Fruit fly (Drosophila melanogaster) whole organism, prepupa: Measurements from ENCODE around the gene sordd2.

Experiments used
- CG16779 ChIP-seq: fragments of 200-800 bp; sonication (Bioruptor generic); optimal IDR thresholded peaks from 3 replicates; lab custom pipeline; 2017; ENCODE audit warnings: missing biosample characterization, mild to moderate bottlenecking, missing genetic modification characterization
- CG6163 ChIP-seq: fragments of 200-800 bp; sonication (Bioruptor generic); IDR thresholded peaks from 3 replicates; pipeline ENCODE4 v1.3.6; 2022; ENCODE audit warnings: missing biosample characterization, missing genetic modification characterization
- CG6854 ChIP-seq: fragments of 200-800 bp; sonication (Bioruptor generic); optimal IDR thresholded peaks from 2 replicates; lab custom pipeline; 2017; ENCODE audit warnings: missing biosample characterization, mild to moderate bottlenecking, missing genetic modification characterization
- CG8319 ChIP-seq: fragments of 200-800 bp; sonication (Bioruptor generic); optimal IDR thresholded peaks from 3 replicates; lab custom pipeline; 2016; ENCODE audit warnings: missing biosample characterization, missing genetic modification characterization
- CG9139 ChIP-seq: fragments of 200-800 bp; sonication (Bioruptor generic); optimal IDR thresholded peaks from 3 replicates; lab custom pipeline; 2017; ENCODE audit warnings: missing biosample characterization, mild to moderate bottlenecking, missing genetic modification characterization
- Ets21C ChIP-seq: fragments of 200-800 bp; sonication (Bioruptor generic); optimal IDR thresholded peaks from 3 replicates; lab custom pipeline; 2016; ENCODE audit warnings: missing biosample characterization, missing genetic modification characterization
- Ets96B ChIP-seq: fragments of 200-800 bp; optimal IDR thresholded peaks from 2 replicates; lab custom pipeline; 2019; ENCODE audit warnings: missing biosample characterization, mild to moderate bottlenecking, missing genetic modification characterization, moderate library complexity
- Gug ChIP-seq: fragments of 200-800 bp; sonication (Bioruptor generic); IDR thresholded peaks from 2 replicates; pipeline ENCODE4 v1.3.6; 2022; ENCODE audit warnings: missing biosample characterization, missing genetic modification characterization
- OdsH ChIP-seq: fragments of 200-800 bp; sonication (Bioruptor generic); optimal IDR thresholded peaks from 3 replicates; lab custom pipeline; 2016; ENCODE audit warnings: missing biosample characterization, missing genetic modification characterization
- Sox102F ChIP-seq: fragments of 200-800 bp; sonication (Bioruptor generic); optimal IDR thresholded peaks from 2 replicates; lab custom pipeline; 2016; ENCODE audit warnings: missing biosample characterization, mild to moderate bottlenecking, missing genetic modification characterization
- lz ChIP-seq: fragments of 200-800 bp; sonication (Bioruptor generic); optimal IDR thresholded peaks from 3 replicates; lab custom pipeline; 2016; ENCODE audit warnings: missing biosample characterization, missing genetic modification characterization

dm6 chrX:15759752-15760446 lies 39.1 kb downstream of the sordd2 start:
- no peak for TF ChIP-seq CG6163 (GFP tag; lab: Robert Waterston, UW)
- no peak for TF ChIP-seq Ets21C (GFP tag; lab: Kevin White, UChicago)
- no peak for TF ChIP-seq CG6854 (GFP tag; lab: Kevin White, UChicago)
- TF ChIP-seq CG16779 (tag; lab: Kevin White, UChicago), result no peak
- no peak for TF ChIP-seq OdsH
- no peak for TF ChIP-seq lz (GFP tag; lab: Kevin White, UChicago)
- TF ChIP-seq CG8319 (GFP tag; lab: Kevin White, UChicago), result no peak
- TF ChIP-seq Gug (GFP tag; lab: Robert Waterston, UW), result no peak
- TF ChIP-seq Sox102F, result no peak
- TF ChIP-seq Ets96B, result no peak
- TF ChIP-seq CG9139 (GFP tag; lab: Kevin White, UChicago), result no peak
